Fruit fly (Drosophila melanogaster): ENCODE measurements around the gene CG4151.

CG4151 gene

dm6 chrX:5501129-5501528, at the start of gene CG4151, which contains the start of gene CG32762:
Gene CG4151 (plus strand): TSS chrX:5501476.
Gene CG32762 (minus strand): TSS chrX:5501229.
- TF ChIP-seq CG1620 (GFP tag; optimal IDR thresholded peaks at IDR 0.05) = no peak
- no peak for TF ChIP-seq toe (GFP tag; optimal IDR thresholded peaks at IDR 0.05)
- no peak for TF ChIP-seq Clk (GFP tag; optimal IDR thresholded peaks at IDR 0.05)
- TF ChIP-seq ovo (GFP tag; optimal IDR thresholded peaks at IDR 0.05) = no peak
- TF ChIP-seq kay (GFP tag; ENCODE audit: borderline replicate concordance) = no peak
- TF ChIP-seq bab1 (GFP tag; optimal IDR thresholded peaks at IDR 0.05) = no peak
- no peak for TF ChIP-seq CG7045 (GFP tag; optimal IDR thresholded peaks at IDR 0.05)
- TF ChIP-seq CG11617 (GFP tag; optimal IDR thresholded peaks at IDR 0.05) = no peak
- TF ChIP-seq CG7101 (tag; optimal IDR thresholded peaks at IDR 0.05) = no peak

- TF ChIP-seq pad (GFP tag; optimal IDR thresholded peaks at IDR 0.05) = no peak
- no peak for TF ChIP-seq CG5204 (GFP tag; optimal IDR thresholded peaks at IDR 0.05)
- no peak for TF ChIP-seq CG7045 (GFP tag; optimal IDR thresholded peaks at IDR 0.05)
- TF ChIP-seq cnc (optimal IDR thresholded peaks at IDR 0.05) = no peak
- no peak for TF ChIP-seq tj (GFP tag; optimal IDR thresholded peaks at IDR 0.05)
Observed at dm6 chrX:5485903-5486302, 15.4 kb upstream of the CG4151 start.

dm6 chrX:5487381-5487780, 13.9 kb upstream of the CG4151 start:
- TF ChIP-seq CG7045 (GFP tag; optimal IDR thresholded peaks at IDR 0.05) = no peak
- TF ChIP-seq CG7101 (tag; optimal IDR thresholded peaks at IDR 0.05) = no peak
- TF ChIP-seq bab1 (GFP tag; optimal IDR thresholded peaks at IDR 0.05) = no peak
- TF ChIP-seq CG5204 (GFP tag; optimal IDR thresholded peaks at IDR 0.05) = no peak
- TF ChIP-seq cic (GFP tag; optimal IDR thresholded peaks at IDR 0.05) = no peak
- TF ChIP-seq CG12768 (GFP tag; optimal IDR thresholded peaks at IDR 0.05) = no peak
- no peak for TF ChIP-seq tj (GFP tag; optimal IDR thresholded peaks at IDR 0.05)
- TF ChIP-seq CG11617 (GFP tag; optimal IDR thresholded peaks at IDR 0.05) = no peak
- no peak for TF ChIP-seq Crg-1 (GFP tag; optimal IDR thresholded peaks at IDR 0.05)
- no peak for TF ChIP-seq CG14711 (tag; optimal IDR thresholded peaks at IDR 0.05)
- TF ChIP-seq ovo (GFP tag; optimal IDR thresholded peaks at IDR 0.05) = no peak
- no peak for TF ChIP-seq kay (GFP tag; ENCODE audit: borderline replicate concordance)
- no peak for TF ChIP-seq Mnt (GFP tag; optimal IDR thresholded peaks at IDR 0.05)
- TF ChIP-seq toe (GFP tag; optimal IDR thresholded peaks at IDR 0.05) = no peak
- no peak for TF ChIP-seq CG1620 (GFP tag; optimal IDR thresholded peaks at IDR 0.05)
- no peak for TF ChIP-seq Clk (GFP tag; optimal IDR thresholded peaks at IDR 0.05)
- TF ChIP-seq CG33017 (tag; optimal IDR thresholded peaks at IDR 0.05) = no peak
- TF ChIP-seq cnc (optimal IDR thresholded peaks at IDR 0.05) = no peak
- TF ChIP-seq Hr96 (GFP tag; optimal IDR thresholded peaks at IDR 0.05) = no peak
- no peak for TF ChIP-seq pad (GFP tag; optimal IDR thresholded peaks at IDR 0.05)

dm6 chrX:5495901-5496300, 5.4 kb upstream of the CG4151 start, which contains the start of gene frma:
Gene frma (minus strand): TSS chrX:5496052.
- TF ChIP-seq Mnt (GFP tag; optimal IDR thresholded peaks at IDR 0.05) (peak; percentile 12), CG14711 (tag; optimal IDR thresholded peaks at IDR 0.05) (no peak), Clk (GFP tag; optimal IDR thresholded peaks at IDR 0.05) (no peak), cic (GFP tag; optimal IDR thresholded peaks at IDR 0.05) (no peak)

- TF ChIP-seq CG7045 (GFP tag; optimal IDR thresholded peaks at IDR 0.05) (no peak), CG11617 (GFP tag; optimal IDR thresholded peaks at IDR 0.05) (no peak), Mnt (GFP tag; optimal IDR thresholded peaks at IDR 0.05) (no peak), CG7101 (tag; optimal IDR thresholded peaks at IDR 0.05) (no peak), CG33017 (tag; optimal IDR thresholded peaks at IDR 0.05) (no peak), cic (GFP tag; optimal IDR thresholded peaks at IDR 0.05) (no peak), Clk (GFP tag; optimal IDR thresholded peaks at IDR 0.05) (no peak), CG14711 (tag; optimal IDR thresholded peaks at IDR 0.05) (no peak), bab1 (GFP tag; optimal IDR thresholded peaks at IDR 0.05) (no peak)
Observed at dm6 chrX:5496727-5497126, 4.5 kb upstream of the CG4151 start.

- TF ChIP-seq toe (GFP tag; optimal IDR thresholded peaks at IDR 0.05) = no peak
- TF ChIP-seq CG7101 (tag; optimal IDR thresholded peaks at IDR 0.05) = no peak
- TF ChIP-seq Mnt (GFP tag; optimal IDR thresholded peaks at IDR 0.05) = no peak
- no peak for TF ChIP-seq CG1620 (GFP tag; optimal IDR thresholded peaks at IDR 0.05)
- no peak for TF ChIP-seq CG7045 (GFP tag; optimal IDR thresholded peaks at IDR 0.05)
- TF ChIP-seq Crg-1 (GFP tag; optimal IDR thresholded peaks at IDR 0.05) = no peak
- no peak for TF ChIP-seq pad (GFP tag; optimal IDR thresholded peaks at IDR 0.05)
- no peak for TF ChIP-seq CG12768 (GFP tag; optimal IDR thresholded peaks at IDR 0.05)
- TF ChIP-seq CG33017 (tag; optimal IDR thresholded peaks at IDR 0.05) = no peak
- no peak for TF ChIP-seq cnc (optimal IDR thresholded peaks at IDR 0.05)
- no peak for TF ChIP-seq cic (GFP tag; optimal IDR thresholded peaks at IDR 0.05)
- no peak for TF ChIP-seq CG11617 (GFP tag; optimal IDR thresholded peaks at IDR 0.05)
- no peak for TF ChIP-seq tj (GFP tag; optimal IDR thresholded peaks at IDR 0.05)
- TF ChIP-seq CG14711 (tag; optimal IDR thresholded peaks at IDR 0.05) = no peak
- no peak for TF ChIP-seq ovo (GFP tag; optimal IDR thresholded peaks at IDR 0.05)
- TF ChIP-seq Hr96 (GFP tag; optimal IDR thresholded peaks at IDR 0.05) = no peak
Observed at dm6 chrX:5503916-5504315, 2.6 kb downstream of the CG4151 start.

dm6 chrX:5511167-5511566, 9.9 kb downstream of the CG4151 start:
- TF ChIP-seq Hr96 (GFP tag; optimal IDR thresholded peaks at IDR 0.05) (no peak), CG1620 (GFP tag; optimal IDR thresholded peaks at IDR 0.05) (no peak), bab1 (GFP tag; optimal IDR thresholded peaks at IDR 0.05) (no peak), CG7045 (GFP tag; optimal IDR thresholded peaks at IDR 0.05) (no peak), tj (GFP tag; optimal IDR thresholded peaks at IDR 0.05) (no peak)
